Fruit fly (Drosophila melanogaster) whole organism, embryonic: ENCODE data around the gene CG34107.

Experiments
- BEAF-32 ChIP-seq: fragments of 200-800 bp; sonication (Bioruptor generic); optimal IDR thresholded peaks from 3 replicates; lab custom pipeline; 2017; ENCODE audit warnings: missing biosample characterization, missing genetic modification characterization, mild to moderate bottlenecking, moderate library complexity, missing genetic modification reagents
- CG10462 ChIP-seq: fragments of 200-800 bp; sonication (Bioruptor generic); optimal IDR thresholded peaks from 2 replicates; lab custom pipeline; 2016; ENCODE audit warnings: missing biosample characterization, missing genetic modification characterization
- CG10959 ChIP-seq: fragments of 200-800 bp; sonication (Bioruptor generic); IDR thresholded peaks from 2 replicates; pipeline ENCODE4 v1.3.6; 2022; ENCODE audit warnings: missing biosample characterization, missing genetic modification characterization
- CG11093 ChIP-seq: fragments of 200-800 bp; sonication (Bioruptor generic); IDR thresholded peaks from 3 replicates; pipeline ENCODE4 v1.3.6; 2022; ENCODE audit warnings: missing biosample characterization, missing genetic modification characterization
- CG11398 ChIP-seq: fragments of 200-800 bp; sonication (Bioruptor generic); optimal IDR thresholded peaks from 2 replicates; lab custom pipeline; 2016; ENCODE audit warnings: missing biosample characterization, missing genetic modification characterization
- CG11504 ChIP-seq: fragments of 200-800 bp; sonication (Bioruptor generic); optimal IDR thresholded peaks from 3 replicates; lab custom pipeline; 2019; ENCODE audit warnings: missing biosample characterization, mild to moderate bottlenecking, missing genetic modification characterization, moderate library complexity
- CG12236 ChIP-seq: fragments of 200-800 bp; sonication (Bioruptor generic); optimal IDR thresholded peaks from 2 replicates; lab custom pipeline; 2016; ENCODE audit warnings: missing biosample characterization, missing genetic modification characterization
- CG12659 ChIP-seq: fragments of 200-800 bp; sonication (Bioruptor generic); optimal IDR thresholded peaks from 3 replicates; lab custom pipeline; 2017; ENCODE audit warnings: mild to moderate bottlenecking, missing biosample characterization, missing genetic modification reagents, missing genetic modification characterization
- CG15601 ChIP-seq: fragments of 200-800 bp; sonication (Bioruptor generic); optimal IDR thresholded peaks from 3 replicates; lab custom pipeline; 2019; ENCODE audit warnings: missing biosample characterization, mild to moderate bottlenecking, missing genetic modification characterization, moderate library complexity
- CG17186 ChIP-seq: fragments of 200-800 bp; sonication (Bioruptor generic); optimal IDR thresholded peaks from 3 replicates; lab custom pipeline; 2017; ENCODE audit warnings: missing biosample characterization, missing genetic modification reagents, missing genetic modification characterization
- CG1832 ChIP-seq: fragments of 200-800 bp; sonication (Bioruptor generic); optimal IDR thresholded peaks from 2 replicates; lab custom pipeline; 2017; ENCODE audit warnings: missing biosample characterization, mild to moderate bottlenecking, missing genetic modification characterization, inconsistent platforms
- CG3065 ChIP-seq: fragments of 200-800 bp; sonication (Bioruptor generic); optimal IDR thresholded peaks from 2 replicates; lab custom pipeline; 2016; ENCODE audit warnings: missing biosample characterization, missing genetic modification characterization
- CG31224 ChIP-seq: fragments of 200-800 bp; sonication (Bioruptor generic); IDR thresholded peaks from 2 replicates; pipeline ENCODE4 v1.3.6; 2022; ENCODE audit warnings: missing biosample characterization, missing genetic modification characterization
- CG33213 ChIP-seq: fragments of 200-800 bp; sonication (Bioruptor generic); optimal IDR thresholded peaks from 3 replicates; lab custom pipeline; 2016; ENCODE audit warnings: missing biosample characterization, missing genetic modification characterization
- CG3726 ChIP-seq: fragments of 200-800 bp; sonication (Bioruptor generic); IDR thresholded peaks from 3 replicates; pipeline ENCODE4, ENCODE4 v1.3.6; 2022; ENCODE audit warnings: missing biosample characterization, missing genetic modification characterization
- CG4328 ChIP-seq: fragments of 200-800 bp; sonication (Bioruptor generic); optimal IDR thresholded peaks from 3 replicates; lab custom pipeline; 2017; ENCODE audit warnings: missing biosample characterization, missing genetic modification reagents, missing genetic modification characterization
- CG4820 ChIP-seq: fragments of 200-800 bp; sonication (Bioruptor generic); optimal IDR thresholded peaks from 3 replicates; lab custom pipeline; 2016; ENCODE audit warnings: missing biosample characterization, missing genetic modification characterization
- CG6254 ChIP-seq: fragments of 200-800 bp; sonication (Bioruptor generic); optimal IDR thresholded peaks from 3 replicates; lab custom pipeline; 2017; ENCODE audit warnings: mild to moderate bottlenecking, missing biosample characterization, missing genetic modification reagents, missing genetic modification characterization
- CG6813 ChIP-seq: fragments of 200-800 bp; sonication (Bioruptor generic); optimal IDR thresholded peaks from 2 replicates; lab custom pipeline; 2017; ENCODE audit warnings: missing biosample characterization, missing genetic modification characterization, mild to moderate bottlenecking, moderate library complexity, missing genetic modification reagents
- CTCF ChIP-seq: fragments of 200-800 bp; sonication (Bioruptor generic); optimal IDR thresholded peaks from 2 replicates; lab custom pipeline; 2017; ENCODE audit warnings: missing biosample characterization, mild to moderate bottlenecking, missing genetic modification characterization, moderate library complexity
- D ChIP-seq, 2 experiments: fragments of 200-800 bp in 1 of 2; fragments of >200 bp in 1 of 2; sonication (Bioruptor generic) in 1 of 2; optimal IDR thresholded peaks; 2 replicates in 1 of 2; 3 replicates in 1 of 2; lab custom pipeline; 2017; ENCODE audit warnings: mild to moderate bottlenecking in 1 of 2, missing biosample characterization in 1 of 2, missing genetic modification characterization in 1 of 2, missing genetic modification reagents in 1 of 2
- E2f2 ChIP-seq: fragments of 200-800 bp; sonication (Bioruptor generic); IDR thresholded peaks from 2 replicates; pipeline ENCODE4 v1.3.6; 2022; ENCODE audit warnings: missing biosample characterization, missing genetic modification characterization
- Fer2 ChIP-seq: fragments of 200-800 bp; sonication (Bioruptor generic); optimal IDR thresholded peaks from 2 replicates; lab custom pipeline; 2018; ENCODE audit warnings: missing biosample characterization, mild to moderate bottlenecking, missing genetic modification characterization, moderate library complexity
- HLH3B ChIP-seq: fragments of 200-800 bp; sonication (Bioruptor generic); IDR thresholded peaks from 2 replicates; pipeline ENCODE4 v1.3.6; 2022; ENCODE audit warnings: missing biosample characterization, missing genetic modification characterization
- HmgD ChIP-seq: fragments of 200-800 bp; sonication (Bioruptor generic); optimal IDR thresholded peaks from 3 replicates; lab custom pipeline; 2016; ENCODE audit warnings: missing biosample characterization, missing genetic modification characterization
- Hr39 ChIP-seq: fragments of >200 bp; optimal IDR thresholded peaks from 2 replicates; lab custom pipeline; 2017
- Hr51 ChIP-seq, 2 experiments: fragments of 200-800 bp; sonication (Bioruptor generic); optimal IDR thresholded peaks; 2 replicates in 1 of 2; 3 replicates in 1 of 2; lab custom pipeline; 2016 to 2018; ENCODE audit warnings: missing biosample characterization in 2 of 2, missing genetic modification characterization in 2 of 2, mild to moderate bottlenecking in 1 of 2, moderate library complexity in 1 of 2
- Nf-YB ChIP-seq: fragments of 200-800 bp; sonication (Bioruptor generic); optimal IDR thresholded peaks from 3 replicates; lab custom pipeline; 2019; ENCODE audit warnings: missing biosample characterization, mild to moderate bottlenecking, missing genetic modification characterization, moderate library complexity
- Pdp1 ChIP-seq, 2 experiments: fragments of 200-800 bp; sonication (Bioruptor generic); optimal IDR thresholded peaks; 3 replicates each; lab custom pipeline; 2016; ENCODE audit warnings: missing biosample characterization in 2 of 2, missing genetic modification characterization in 2 of 2, mild to moderate bottlenecking in 1 of 2, moderate library complexity in 1 of 2
- Spps ChIP-seq: fragments of 200-800 bp; sonication (Bioruptor generic); optimal IDR thresholded peaks from 2 replicates; lab custom pipeline; 2018; ENCODE audit warnings: missing biosample characterization, mild to moderate bottlenecking, missing genetic modification characterization
- Usf ChIP-seq: fragments of 200-800 bp; sonication (Bioruptor generic); optimal IDR thresholded peaks from 2 replicates; lab custom pipeline; 2017; ENCODE audit warnings: missing genotype, missing biosample characterization, missing genetic modification characterization
- az2 ChIP-seq: fragments of 200-800 bp; sonication (Bioruptor generic); optimal IDR thresholded peaks from 3 replicates; lab custom pipeline; 2016; ENCODE audit warnings: missing biosample characterization, missing genetic modification characterization
- bsh ChIP-seq, 2 experiments: fragments of 200-800 bp; sonication (Bioruptor generic); optimal IDR thresholded peaks; 2 replicates each; lab custom pipeline; 2017 to 2018; ENCODE audit warnings: mild to moderate bottlenecking in 2 of 2, missing biosample characterization in 2 of 2, missing genetic modification characterization in 2 of 2, moderate library complexity in 1 of 2
- cato ChIP-seq: fragments of 200-800 bp; sonication (Bioruptor generic); optimal IDR thresholded peaks from 2 replicates; lab custom pipeline; 2016; ENCODE audit warnings: missing biosample characterization, missing genetic modification characterization, borderline replicate concordance
- cg ChIP-seq: fragments of 200-800 bp; sonication (Bioruptor generic); optimal IDR thresholded peaks from 3 replicates; lab custom pipeline; 2019; ENCODE audit warnings: missing biosample characterization, mild to moderate bottlenecking, missing genetic modification characterization, moderate library complexity
- chm ChIP-seq: fragments of 200-800 bp; sonication (Bioruptor generic); IDR thresholded peaks from 2 replicates; pipeline ENCODE4 v1.3.6; 2022; ENCODE audit warnings: missing biosample characterization, missing genetic modification characterization
- ci ChIP-seq: fragments of 200-800 bp; sonication (Bioruptor generic); IDR thresholded peaks from 3 replicates; pipeline ENCODE4 v1.3.6; 2022; ENCODE audit warnings: missing biosample characterization, missing genetic modification characterization
- crc ChIP-seq: fragments of 200-800 bp; sonication (Bioruptor generic); optimal IDR thresholded peaks from 2 replicates; lab custom pipeline; 2016; ENCODE audit warnings: missing biosample characterization, missing genetic modification characterization
- danr ChIP-seq: fragments of 200-800 bp; sonication (Bioruptor generic); IDR thresholded peaks from 2 replicates; pipeline ENCODE4 v1.3.6; 2022; ENCODE audit warnings: missing biosample characterization, missing genetic modification characterization
- esg ChIP-seq: fragments of 200-800 bp; sonication (Bioruptor generic); conservative IDR thresholded peaks from 2 replicates; pipeline ENCODE4 v1.3.6; 2022; ENCODE audit warnings: missing biosample characterization, missing genetic modification characterization
- fd3F ChIP-seq: fragments of 200-800 bp; sonication (Bioruptor generic); optimal IDR thresholded peaks from 2 replicates; lab custom pipeline; 2018; ENCODE audit warnings: missing biosample characterization, mild to moderate bottlenecking, missing genetic modification characterization, moderate library complexity
- mld ChIP-seq: fragments of 200-800 bp; sonication (Bioruptor generic); IDR thresholded peaks from 3 replicates; pipeline ENCODE4 v1.3.6; 2022; ENCODE audit warnings: missing biosample characterization, missing genetic modification characterization; ENCODE audit not compliant: partially characterized antibody
- pb ChIP-seq: fragments of 200-800 bp; sonication (Bioruptor generic); optimal IDR thresholded peaks from 3 replicates; lab custom pipeline; 2016; ENCODE audit warnings: missing biosample characterization, missing genetic modification characterization
- peb ChIP-seq: fragments of 200-800 bp; sonication (Bioruptor generic); IDR thresholded peaks from 2 replicates; pipeline ENCODE4 v1.3.6; 2022; ENCODE audit warnings: missing biosample characterization, missing genetic modification characterization
- ranshi ChIP-seq: fragments of 200-800 bp; sonication (Bioruptor generic); IDR thresholded peaks from 2 replicates; pipeline ENCODE4 v1.3.6; 2022; ENCODE audit warnings: missing biosample characterization, missing genetic modification characterization
- run ChIP-seq: fragments of 200-800 bp; sonication (Bioruptor generic); optimal IDR thresholded peaks from 3 replicates; lab custom pipeline; 2018; ENCODE audit warnings: missing biosample characterization, mild to moderate bottlenecking, missing genetic modification characterization
- sens ChIP-seq: fragments of 200-800 bp; sonication (Bioruptor generic); peaks from one replicate; lab custom pipeline; 2016; ENCODE audit warnings: missing biosample characterization, missing genetic modification characterization
- sens-2 ChIP-seq: fragments of 200-800 bp; sonication (Bioruptor generic); IDR thresholded peaks from 2 replicates; pipeline ENCODE4 v1.3.6; 2022; ENCODE audit warnings: missing biosample characterization, missing genetic modification characterization
- tgo ChIP-seq: fragments of 200-800 bp; sonication (Bioruptor generic); IDR thresholded peaks from 3 replicates; pipeline ENCODE4 v1.3.6; 2022; ENCODE audit warnings: missing biosample characterization, missing genetic modification characterization
- tup ChIP-seq: fragments of 200-800 bp; sonication (Bioruptor generic); optimal IDR thresholded peaks from 2 replicates; lab custom pipeline; 2016; ENCODE audit warnings: missing biosample characterization, mild to moderate bottlenecking, missing genetic modification characterization, moderate library complexity
- tx ChIP-seq: fragments of 200-800 bp; sonication (Bioruptor generic); optimal IDR thresholded peaks from 2 replicates; lab custom pipeline; 2016; ENCODE audit warnings: missing biosample characterization, missing genetic modification characterization

The CG34107 gene

DNA sequence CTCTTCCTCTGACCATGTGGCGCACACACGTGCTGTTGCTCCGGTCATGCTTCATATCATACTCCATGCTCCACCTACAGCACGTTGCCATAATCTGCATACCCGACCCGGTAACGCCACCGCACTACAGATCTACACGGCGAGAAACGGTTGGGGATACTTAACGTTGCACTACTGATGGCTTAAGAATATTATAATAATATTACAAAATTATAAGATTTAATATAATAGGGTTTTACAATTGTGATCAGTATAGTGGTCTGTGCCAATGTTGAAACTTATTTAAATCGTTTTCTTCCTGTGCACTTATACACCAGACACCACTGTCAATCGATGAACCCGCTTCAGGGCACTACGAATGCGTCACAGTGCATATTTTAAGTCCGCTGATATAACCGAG lies 11.3 kb upstream of the CG34107 start (continued):
- peak; percentile 66 for TF ChIP-seq CG31224 (GFP tag; lab: Robert Waterston, UW)
- peak; percentile 51; the same call in 1 of the 2 replicates for TF ChIP-seq ranshi (GFP tag; lab: Robert Waterston, UW)
- TF ChIP-seq HmgD (GFP tag; lab: Kevin White, UChicago) = no peak
- TF ChIP-seq CG12236 (GFP tag; lab: Kevin White, UChicago) = no peak
- TF ChIP-seq CG12659 (GFP tag; lab: Kevin White, UChicago) = peak; percentile 54
- peak; percentile 2 for TF ChIP-seq CG10462 (GFP tag; lab: Kevin White, UChicago)
- TF ChIP-seq CG3726 (GFP tag; lab: Robert Waterston, UW) = 0 out of 3 replicates have a peak, but pooled peaks have one; percentile 31
- TF ChIP-seq cg = no peak
- peak; percentile 79 for TF ChIP-seq HLH3B (GFP tag; lab: Robert Waterston, UW)
- TF ChIP-seq run = peak; percentile 26
- no peak for TF ChIP-seq danr (GFP tag; lab: Robert Waterston, UW)
- no peak for TF ChIP-seq CG3065 (GFP tag; lab: Kevin White, UChicago)
- TF ChIP-seq CG6813 (GFP tag; lab: Kevin White, UChicago) = no peak
- no peak for TF ChIP-seq tx (GFP tag; lab: Kevin White, UChicago)
- TF ChIP-seq D (optimal IDR thresholded peaks at IDR 0.05; lab: Kevin White, UChicago) = no peak
- TF ChIP-seq D (GFP tag; optimal IDR thresholded peaks at IDR 0.05; lab: Kevin White, UChicago) = peak; percentile 63
- TF ChIP-seq Hr51 (GFP tag; optimal IDR thresholded peaks at IDR 0.05; lab: Kevin White, UChicago) = peak in 1 of 2 experiments; percentile 80
- no peak for TF ChIP-seq Hr39 (lab: Kevin White, UChicago)
- TF ChIP-seq CG11093 = peak; percentile 44; the same call in 1 of the 3 replicates
- TF ChIP-seq pb (GFP tag; lab: Kevin White, UChicago) = no peak
- TF ChIP-seq CG17186 (GFP tag; lab: Kevin White, UChicago) = peak; percentile 5
- TF ChIP-seq cato (GFP tag; lab: Kevin White, UChicago) = peak; percentile 28
- peak; percentile 45 for TF ChIP-seq E2f2
- no peak for TF ChIP-seq tup
- 0 out of 2 replicates have a peak, but pooled peaks have one; percentile 26 for TF ChIP-seq CG10959 (GFP tag; lab: Robert Waterston, UW)
- no peak for TF ChIP-seq CG11398 (GFP tag; lab: Kevin White, UChicago)
- no peak for TF ChIP-seq Nf-YB
- no peak for TF ChIP-seq CG15601 (tag; lab: Kevin White, UChicago)
- peak; percentile 26 for TF ChIP-seq fd3F (GFP tag; lab: Kevin White, UChicago)
- peak; percentile 86 for TF ChIP-seq CG11504
- TF ChIP-seq ci (GFP tag; lab: Robert Waterston, UW) = peak; percentile 86
- TF ChIP-seq CG6254 = peak; percentile 70
- TF ChIP-seq CG1832 (GFP tag; lab: Kevin White, UChicago) = no peak
- no peak for TF ChIP-seq Usf
- no peak for TF ChIP-seq mld (GFP tag; lab: Robert Waterston, UW)
- TF ChIP-seq CG33213 = no peak
- peak; percentile 74 for TF ChIP-seq sens-2 (GFP tag; lab: Robert Waterston, UW)
- no peak for TF ChIP-seq chm (GFP tag; lab: Robert Waterston, UW)
- peak; percentile 61 for TF ChIP-seq CG4820 (GFP tag; lab: Kevin White, UChicago)
- TF ChIP-seq esg (GFP tag; lab: Robert Waterston, UW) = peak; percentile 71
- TF ChIP-seq az2 (GFP tag; lab: Kevin White, UChicago) = peak; percentile 65
- no peak for TF ChIP-seq crc (GFP tag; lab: Kevin White, UChicago)
- TF ChIP-seq Pdp1 (GFP tag; optimal IDR thresholded peaks at IDR 0.05; lab: Kevin White, UChicago) = no peak
- peak; percentile 50; the same call in 1 of the 2 replicates for TF ChIP-seq peb (GFP tag; lab: Robert Waterston, UW)
- peak; percentile 80 for TF ChIP-seq sens (GFP tag; lab: Kevin White, UChicago)
- TF ChIP-seq Spps (tag; lab: Kevin White, UChicago) = no peak
- no peak for TF ChIP-seq Fer2 (tag; lab: Kevin White, UChicago)
- peak in 1 of 2 experiments; percentile 73 for TF ChIP-seq bsh (GFP tag; optimal IDR thresholded peaks at IDR 0.05; lab: Kevin White, UChicago)
- no peak for TF ChIP-seq BEAF-32 (GFP tag; lab: Kevin White, UChicago)
- TF ChIP-seq tgo (GFP tag; lab: Robert Waterston, UW) = peak; percentile 76
- peak; percentile 14 for TF ChIP-seq CTCF (GFP tag; lab: Kevin White, UChicago)
- TF ChIP-seq CG4328 (GFP tag; lab: Kevin White, UChicago) = no peak
